Fruit fly (Drosophila melanogaster) whole organism, embryonic: ENCODE results near the gene CG43707.

ENCODE experiments used
- Atf-2 ChIP-seq: fragments of 200-800 bp; sonication (Bioruptor generic); optimal IDR thresholded peaks from 2 replicates; lab custom pipeline; 2016; ENCODE audit warnings: missing biosample characterization, missing genetic modification characterization
- B-H1 ChIP-seq: fragments of 200-800 bp; sonication (Bioruptor generic); IDR thresholded peaks from 3 replicates; pipeline ENCODE4 v1.3.6; 2022; ENCODE audit warnings: missing biosample characterization, missing genetic modification characterization
- Bteb2 ChIP-seq: fragments of 200-800 bp; sonication (Bioruptor generic); optimal IDR thresholded peaks from 2 replicates; lab custom pipeline; 2016; ENCODE audit warnings: missing biosample characterization, missing genetic modification characterization
- CG10979 ChIP-seq: fragments of 200-800 bp; sonication (Bioruptor generic); optimal IDR thresholded peaks from 2 replicates; lab custom pipeline; 2018; ENCODE audit warnings: missing biosample characterization, mild to moderate bottlenecking, missing genetic modification characterization, moderate library complexity
- CG11723 ChIP-seq: fragments of 200-800 bp; sonication (Bioruptor generic); optimal IDR thresholded peaks from 2 replicates; lab custom pipeline; 2017; ENCODE audit warnings: missing biosample characterization, mild to moderate bottlenecking, missing genetic modification characterization
- CG13424 ChIP-seq: fragments of 200-800 bp; sonication (Bioruptor generic); optimal IDR thresholded peaks from 2 replicates; lab custom pipeline; 2019; ENCODE audit warnings: missing biosample characterization, mild to moderate bottlenecking, missing genetic modification characterization, moderate library complexity
- CG16815 ChIP-seq: fragments of 200-800 bp; sonication (Bioruptor generic); optimal IDR thresholded peaks from 3 replicates; lab custom pipeline; 2017; ENCODE audit warnings: missing biosample characterization, mild to moderate bottlenecking, missing genetic modification characterization
- CG18476 ChIP-seq: fragments of 200-800 bp; sonication (Bioruptor generic); optimal IDR thresholded peaks from 2 replicates; lab custom pipeline; 2016; ENCODE audit warnings: missing biosample characterization, mild to moderate bottlenecking, missing genetic modification characterization
- CG31441 ChIP-seq: fragments of 200-800 bp; sonication (Bioruptor generic); IDR thresholded peaks from 2 replicates; pipeline ENCODE4 v1.3.6; 2022; ENCODE audit warnings: missing biosample characterization, missing genetic modification characterization
- CG32772 ChIP-seq: fragments of 200-800 bp; sonication (Bioruptor generic); IDR thresholded peaks from 2 replicates; pipeline ENCODE4 v1.3.6; 2022; ENCODE audit warnings: missing biosample characterization, missing genetic modification characterization
- CG3407 ChIP-seq: fragments of 200-800 bp; sonication (Bioruptor generic); optimal IDR thresholded peaks from 2 replicates; lab custom pipeline; 2018; ENCODE audit warnings: missing biosample characterization, mild to moderate bottlenecking, missing genetic modification characterization
- CG4328 ChIP-seq: fragments of 200-800 bp; sonication (Bioruptor generic); optimal IDR thresholded peaks from 3 replicates; lab custom pipeline; 2017; ENCODE audit warnings: missing biosample characterization, missing genetic modification reagents, missing genetic modification characterization
- CG7556 ChIP-seq: fragments of 200-800 bp; sonication (Bioruptor generic); optimal IDR thresholded peaks from 2 replicates; lab custom pipeline; 2017; ENCODE audit warnings: missing biosample characterization, mild to moderate bottlenecking, missing genetic modification characterization
- CG8359 ChIP-seq: fragments of 200-800 bp; sonication (Bioruptor generic); optimal IDR thresholded peaks from 2 replicates; lab custom pipeline; 2017; ENCODE audit warnings: missing biosample characterization, mild to moderate bottlenecking, missing genetic modification characterization, borderline replicate concordance
- CG9437 ChIP-seq: fragments of 200-800 bp; sonication (Bioruptor generic); optimal IDR thresholded peaks from 2 replicates; lab custom pipeline; 2018; ENCODE audit warnings: missing biosample characterization, mild to moderate bottlenecking, missing genetic modification characterization
- CG9932 ChIP-seq: fragments of 200-800 bp; sonication (Bioruptor generic); IDR thresholded peaks from 2 replicates; pipeline ENCODE4 v1.3.6; 2022; ENCODE audit warnings: missing biosample characterization, missing genetic modification characterization
- CHES-1-like ChIP-seq: fragments of 200-800 bp; sonication (Bioruptor generic); optimal IDR thresholded peaks from 2 replicates; lab custom pipeline; 2016; ENCODE audit warnings: missing biosample characterization, missing genetic modification characterization
- CoRest ChIP-seq: fragments of 200-800 bp; sonication (Bioruptor generic); optimal IDR thresholded peaks from 3 replicates; lab custom pipeline; 2018; ENCODE audit warnings: missing biosample characterization, mild to moderate bottlenecking, missing genetic modification characterization, moderate library complexity
- D ChIP-seq, 2 experiments: fragments of 200-800 bp in 1 of 2; fragments of >200 bp in 1 of 2; sonication (Bioruptor generic) in 1 of 2; optimal IDR thresholded peaks; 2 replicates in 1 of 2; 3 replicates in 1 of 2; lab custom pipeline; 2017; ENCODE audit warnings: mild to moderate bottlenecking in 1 of 2, missing biosample characterization in 1 of 2, missing genetic modification characterization in 1 of 2, missing genetic modification reagents in 1 of 2
- ERR ChIP-seq: fragments of 200-800 bp; sonication (Bioruptor generic); optimal IDR thresholded peaks from 2 replicates; lab custom pipeline; 2016; ENCODE audit warnings: missing biosample characterization, missing genetic modification characterization
- Hand ChIP-seq: fragments of 200-800 bp; sonication (Bioruptor generic); optimal IDR thresholded peaks from 2 replicates; lab custom pipeline; 2017; ENCODE audit warnings: mild to moderate bottlenecking, missing biosample characterization, missing genetic modification reagents, missing genetic modification characterization
- HmgD ChIP-seq: fragments of 200-800 bp; sonication (Bioruptor generic); optimal IDR thresholded peaks from 3 replicates; lab custom pipeline; 2016; ENCODE audit warnings: missing biosample characterization, missing genetic modification characterization
- Hr51 ChIP-seq, 2 experiments: fragments of 200-800 bp; sonication (Bioruptor generic); optimal IDR thresholded peaks; 2 replicates in 1 of 2; 3 replicates in 1 of 2; lab custom pipeline; 2016 to 2018; ENCODE audit warnings: missing biosample characterization in 2 of 2, missing genetic modification characterization in 2 of 2, mild to moderate bottlenecking in 1 of 2, moderate library complexity in 1 of 2
- Med ChIP-seq: fragments of 200-800 bp; sonication (Bioruptor generic); peaks from one replicate; lab custom pipeline; 2016; ENCODE audit warnings: missing biosample characterization, missing genetic modification characterization, mild to moderate bottlenecking, inconsistent platforms, moderate library complexity
- Mes4 ChIP-seq: fragments of 200-800 bp; sonication (Bioruptor generic); optimal IDR thresholded peaks from 2 replicates; lab custom pipeline; 2016; ENCODE audit warnings: missing biosample characterization, missing genetic modification characterization
- NK7.1 ChIP-seq: fragments of 200-800 bp; sonication (Bioruptor generic); optimal IDR thresholded peaks from 3 replicates; lab custom pipeline; 2016; ENCODE audit warnings: missing biosample characterization, missing genetic modification characterization
- Nf-YA ChIP-seq: fragments of 200-800 bp; sonication (Bioruptor generic); IDR thresholded peaks from 2 replicates; pipeline ENCODE4 v1.3.6; 2022; ENCODE audit warnings: missing biosample characterization, missing genetic modification characterization
- Spps ChIP-seq: fragments of 200-800 bp; sonication (Bioruptor generic); optimal IDR thresholded peaks from 2 replicates; lab custom pipeline; 2018; ENCODE audit warnings: missing biosample characterization, mild to moderate bottlenecking, missing genetic modification characterization
- Xbp1 ChIP-seq: fragments of 200-800 bp; sonication (Bioruptor generic); optimal IDR thresholded peaks from 3 replicates; lab custom pipeline; 2016; ENCODE audit warnings: missing biosample characterization, mild to moderate bottlenecking, missing genetic modification characterization
- Xrp1 ChIP-seq: fragments of 200-800 bp; sonication (Bioruptor generic); IDR thresholded peaks from 2 replicates; pipeline ENCODE4 v1.3.6; 2022; ENCODE audit warnings: missing biosample characterization, missing genetic modification characterization
- ash1 ChIP-seq: fragments of 200-800 bp; sonication (Bioruptor generic); optimal IDR thresholded peaks from 2 replicates; lab custom pipeline; 2018; ENCODE audit warnings: missing biosample characterization, mild to moderate bottlenecking, missing genetic modification characterization
- ato ChIP-seq: fragments of 200-800 bp; sonication (Bioruptor generic); IDR thresholded peaks from 2 replicates; pipeline ENCODE4 v1.3.6; 2022; ENCODE audit warnings: missing biosample characterization, missing genetic modification characterization; ENCODE audit not compliant: partially characterized antibody
- chif ChIP-seq, 2 experiments: fragments of 200-800 bp; sonication (Bioruptor generic); optimal IDR thresholded peaks; 3 replicates each; lab custom pipeline; 2016; ENCODE audit warnings: missing biosample characterization in 2 of 2, missing genetic modification characterization in 2 of 2
- crp ChIP-seq, 2 experiments: fragments of 200-800 bp; sonication (Bioruptor generic); optimal IDR thresholded peaks; 2 replicates in 1 of 2; 3 replicates in 1 of 2; lab custom pipeline; 2017; ENCODE audit warnings: missing biosample characterization in 2 of 2, missing genetic modification characterization in 2 of 2, mild to moderate bottlenecking in 1 of 2, moderate library complexity in 1 of 2
- ems ChIP-seq: fragments of 200-800 bp; sonication (Bioruptor generic); optimal IDR thresholded peaks from 3 replicates; lab custom pipeline; 2016; ENCODE audit warnings: missing biosample characterization, missing genetic modification characterization
- fd64A ChIP-seq: fragments of 200-800 bp; sonication (Bioruptor generic); optimal IDR thresholded peaks from 3 replicates; lab custom pipeline; 2018; ENCODE audit warnings: missing biosample characterization, mild to moderate bottlenecking, missing genetic modification characterization
- fu2 ChIP-seq: fragments of 200-800 bp; sonication (Bioruptor generic); optimal IDR thresholded peaks from 2 replicates; lab custom pipeline; 2016; ENCODE audit warnings: missing biosample characterization, missing genetic modification characterization
- gcm2 ChIP-seq: fragments of 200-800 bp; sonication (Bioruptor generic); optimal IDR thresholded peaks from 2 replicates; lab custom pipeline; 2016; ENCODE audit warnings: missing biosample characterization, missing genetic modification characterization
- grn ChIP-seq: fragments of 200-800 bp; sonication (Bioruptor generic); optimal IDR thresholded peaks from 3 replicates; lab custom pipeline; 2017; ENCODE audit warnings: missing biosample characterization, missing genetic modification characterization
- lab ChIP-seq: fragments of 200-800 bp; sonication (Bioruptor generic); optimal IDR thresholded peaks from 3 replicates; lab custom pipeline; 2017; ENCODE audit warnings: missing biosample characterization, missing genetic modification characterization, mild to moderate bottlenecking, moderate library complexity, missing genetic modification reagents
- onecut ChIP-seq: fragments of 200-800 bp; sonication (Bioruptor generic); IDR thresholded peaks from 2 replicates; pipeline ENCODE4 v1.3.6; 2022; ENCODE audit warnings: missing biosample characterization, missing genetic modification characterization
- repo ChIP-seq: fragments of 200-800 bp; sonication (Bioruptor generic); optimal IDR thresholded peaks from 2 replicates; lab custom pipeline; 2016; ENCODE audit warnings: missing biosample characterization, missing genetic modification characterization
- run ChIP-seq: fragments of 200-800 bp; sonication (Bioruptor generic); optimal IDR thresholded peaks from 3 replicates; lab custom pipeline; 2018; ENCODE audit warnings: missing biosample characterization, mild to moderate bottlenecking, missing genetic modification characterization
- so ChIP-seq: fragments of 200-800 bp; sonication (Bioruptor generic); IDR thresholded peaks from 3 replicates; pipeline ENCODE4 v1.3.6; 2022; ENCODE audit warnings: missing biosample characterization, missing genetic modification characterization
- stwl ChIP-seq: fragments of 200-800 bp; sonication (Bioruptor generic); optimal IDR thresholded peaks from 3 replicates; lab custom pipeline; 2018; ENCODE audit warnings: missing biosample characterization, mild to moderate bottlenecking, missing genetic modification characterization, moderate library complexity
- zf30C ChIP-seq: fragments of 200-800 bp; sonication (Bioruptor generic); optimal IDR thresholded peaks from 3 replicates; lab custom pipeline; 2018; ENCODE audit warnings: missing biosample characterization, mild to moderate bottlenecking, missing genetic modification characterization

Gene CG43707

dm6 chr2L:3772599-3772936, 15.5 kb downstream of the CG43707 start (continued):
- TF ChIP-seq stwl (peak; percentile 13), Mes4 (GFP tag; lab: Kevin White, UChicago) (no peak)

dm6 chr2L:3772937-3773623, 16.0 kb downstream of the CG43707 start:
- TF ChIP-seq CG18476 (GFP tag; lab: Kevin White, UChicago) = peak; percentile 40
- 0 out of 2 replicates have a peak, but pooled peaks have one; percentile 20 for TF ChIP-seq ato (GFP tag; lab: Robert Waterston, UW)
- TF ChIP-seq crp (GFP tag; optimal IDR thresholded peaks at IDR 0.05; lab: Kevin White, UChicago) = no peak
- TF ChIP-seq CG9932 (GFP tag; lab: Robert Waterston, UW) = peak; percentile 32; the same call in 1 of the 2 replicates
- TF ChIP-seq CG13424 (tag; lab: Kevin White, UChicago) = peak; percentile 75
- TF ChIP-seq CHES-1-like (GFP tag; lab: Kevin White, UChicago) = no peak
- TF ChIP-seq Med (GFP tag; lab: Kevin White, UChicago) = peak; percentile 37
- TF ChIP-seq B-H1 (GFP tag; lab: Robert Waterston, UW) = no peak
- peak; percentile 13 for TF ChIP-seq CG8359
- peak; percentile 52 for TF ChIP-seq lab (GFP tag; lab: Kevin White, UChicago)
- TF ChIP-seq repo = no peak
- peak; percentile 65 for TF ChIP-seq Xrp1 (GFP tag; lab: Robert Waterston, UW)
- peak; percentile 51 for TF ChIP-seq CG11723 (GFP tag; lab: Kevin White, UChicago)
- TF ChIP-seq CG9437 (GFP tag; lab: Kevin White, UChicago) = peak; percentile 59
- TF ChIP-seq CG32772 (GFP tag; lab: Robert Waterston, UW) = 0 out of 2 replicates have a peak, but pooled peaks have one; percentile 39
- peak; percentile 70 for TF ChIP-seq CG10979 (tag; lab: Kevin White, UChicago)
- no peak for TF ChIP-seq fu2 (GFP tag; lab: Kevin White, UChicago)
- TF ChIP-seq CG31441 (GFP tag; lab: Robert Waterston, UW) = peak; percentile 74
- TF ChIP-seq Hand (GFP tag; lab: Kevin White, UChicago) = peak; percentile 52
- TF ChIP-seq CG3407 (GFP tag; lab: Kevin White, UChicago) = peak; percentile 40
- no peak for TF ChIP-seq fd64A
- peak; percentile 46 for TF ChIP-seq CG16815
- peak; percentile 30 for TF ChIP-seq grn
- no peak for TF ChIP-seq HmgD (GFP tag; lab: Kevin White, UChicago)
- TF ChIP-seq NK7.1 (GFP tag; lab: Kevin White, UChicago) = no peak
- no peak for TF ChIP-seq D (optimal IDR thresholded peaks at IDR 0.05; lab: Kevin White, UChicago)
- TF ChIP-seq D (GFP tag; optimal IDR thresholded peaks at IDR 0.05; lab: Kevin White, UChicago) = peak; percentile 49
- TF ChIP-seq ems = no peak
- peak; percentile 44 for TF ChIP-seq Xbp1 (GFP tag; lab: Kevin White, UChicago)
- TF ChIP-seq Spps (tag; lab: Kevin White, UChicago) = peak; percentile 3
- peak; percentile 0 for TF ChIP-seq Bteb2 (GFP tag; lab: Kevin White, UChicago)
- peak; percentile 87 for TF ChIP-seq CG7556 (GFP tag; lab: Kevin White, UChicago)
- TF ChIP-seq so (GFP tag; lab: Robert Waterston, UW) = no peak
- TF ChIP-seq Atf-2 (GFP tag; lab: Kevin White, UChicago) = no peak
- peak; percentile 12 for TF ChIP-seq zf30C (GFP tag; lab: Kevin White, UChicago)
- TF ChIP-seq Hr51 (GFP tag; optimal IDR thresholded peaks at IDR 0.05; lab: Kevin White, UChicago) = peak in 1 of 2 experiments; percentile 79
- peak in 1 of 2 experiments; percentile 36 for TF ChIP-seq chif (GFP tag; optimal IDR thresholded peaks at IDR 0.05; lab: Kevin White, UChicago)
- peak; percentile 22 for TF ChIP-seq run
- no peak for TF ChIP-seq gcm2 (GFP tag; lab: Kevin White, UChicago)
- peak; percentile 81 for TF ChIP-seq CoRest (tag; lab: Kevin White, UChicago)
- 0 out of 2 replicates have a peak, but pooled peaks have one; percentile 30 for TF ChIP-seq Nf-YA (GFP tag; lab: Robert Waterston, UW)
- peak; percentile 29 for TF ChIP-seq CG4328 (GFP tag; lab: Kevin White, UChicago)
- TF ChIP-seq ERR (GFP tag; lab: Kevin White, UChicago) = no peak
- no peak for TF ChIP-seq ash1 (GFP tag; lab: Kevin White, UChicago)
- 0 out of 2 replicates have a peak, but pooled peaks have one; percentile 18 for TF ChIP-seq onecut (GFP tag; lab: Robert Waterston, UW)
